Worm (Caenorhabditis elegans): ENCODE measurements around the gene Y50E8A.1.
A peak's percentile ranks its signal among the peaks of the same experiment; 100 is the strongest.

Y50E8A.1 gene

DNA sequence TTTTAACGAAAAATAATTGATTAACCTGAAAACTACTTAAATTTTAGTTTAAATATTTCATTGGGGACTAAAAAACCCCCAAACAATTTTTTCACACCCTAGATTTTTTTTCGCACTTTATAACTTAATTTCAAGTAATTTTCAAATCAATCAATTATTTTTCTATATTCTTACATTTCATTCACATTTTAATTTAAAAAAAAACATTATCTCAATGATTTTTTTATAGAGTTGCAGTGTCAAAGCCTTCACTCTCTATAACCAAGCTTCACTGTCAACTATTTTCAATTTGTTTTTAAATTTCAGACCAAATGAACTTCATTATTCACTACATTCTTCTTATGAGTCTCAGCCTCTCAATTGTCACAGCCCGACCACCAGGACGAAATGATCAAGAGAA is at the start of gene Y50E8A.1:
Gene Y50E8A.1, plus strand, starts transcription at position 301 of the 400 bp plus-strand sequence.
- TF ChIP-seq ama-1 (optimal IDR thresholded peaks at IDR 0.05), result no peak
- TF ChIP-seq unc-39 (tag; optimal IDR thresholded peaks at IDR 0.05), result no peak
- TF ChIP-seq unc-55 (GFP tag; optimal IDR thresholded peaks at IDR 0.05), result no peak
- no peak for TF ChIP-seq alr-1 (tag; optimal IDR thresholded peaks at IDR 0.05)
- no peak for TF ChIP-seq R02D3.7 (tag; optimal IDR thresholded peaks at IDR 0.05)
- no peak for TF ChIP-seq nhr-25 (tag; optimal IDR thresholded peaks at IDR 0.05)
- TF ChIP-seq mab-5 (tag; optimal IDR thresholded peaks at IDR 0.05), result no peak
- no peak for TF ChIP-seq ceh-82 (tag; optimal IDR thresholded peaks at IDR 0.05)
- TF ChIP-seq fos-1 (tag; optimal IDR thresholded peaks at IDR 0.05), result no peak
- TF ChIP-seq aly-2 (tag; optimal IDR thresholded peaks at IDR 0.05), result no peak
- TF ChIP-seq nhr-6 (tag; optimal IDR thresholded peaks at IDR 0.05), result no peak
- TF ChIP-seq sma-3 (GFP tag; optimal IDR thresholded peaks at IDR 0.05), result no peak
- TF ChIP-seq ZK546.5 (tag; optimal IDR thresholded peaks at IDR 0.05), result no peak
- TF ChIP-seq ztf-1 (GFP tag; conservative IDR thresholded peaks at IDR 0.05), result no peak
- TF ChIP-seq sem-4 (tag; optimal IDR thresholded peaks at IDR 0.05), result no peak
- TF ChIP-seq ceh-16 (tag; optimal IDR thresholded peaks at IDR 0.05), result no peak
- no peak for TF ChIP-seq nhr-23 (tag; optimal IDR thresholded peaks at IDR 0.05)
- TF ChIP-seq nhr-12 (tag; optimal IDR thresholded peaks at IDR 0.05), result no peak
- no peak for TF ChIP-seq elt-3 (tag; optimal IDR thresholded peaks at IDR 0.05)

DNA sequence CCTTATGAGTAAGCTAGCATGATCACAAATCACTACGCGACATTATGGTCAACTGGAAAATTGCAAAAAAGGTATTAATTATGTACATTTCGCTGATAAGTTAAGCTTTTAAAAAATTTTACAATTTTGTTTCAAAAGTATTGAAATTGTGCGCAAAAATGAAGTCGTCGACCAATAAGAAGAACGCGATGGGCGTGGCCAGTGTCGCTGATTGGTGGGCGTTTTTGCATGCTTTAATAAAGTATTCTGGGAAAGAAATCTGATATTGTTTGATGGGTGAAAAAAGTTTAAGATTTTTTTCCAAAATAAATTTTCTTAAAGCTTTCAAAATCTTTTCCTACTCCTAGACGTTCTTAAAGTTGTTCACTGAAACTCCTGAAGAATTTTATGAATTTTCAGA is 48.4 kb upstream of the Y50E8A.1 start:
- TF ChIP-seq mbf-1 (tag; optimal IDR thresholded peaks at IDR 0.05) (no peak), ama-1 (optimal IDR thresholded peaks at IDR 0.05) (no peak), lsy-2 (tag; optimal IDR thresholded peaks at IDR 0.05) (no peak), ZK546.5 (tag; optimal IDR thresholded peaks at IDR 0.05) (no peak), ceh-82 (tag; optimal IDR thresholded peaks at IDR 0.05) (no peak), ztf-4 (tag; optimal IDR thresholded peaks at IDR 0.05) (no peak), R02D3.7 (tag; optimal IDR thresholded peaks at IDR 0.05) (no peak), lin-11 (tag; optimal IDR thresholded peaks at IDR 0.05) (no peak), dmd-4 (tag; optimal IDR thresholded peaks at IDR 0.05) (no peak), unc-39 (tag; optimal IDR thresholded peaks at IDR 0.05) (no peak), sem-4 (tag; optimal IDR thresholded peaks at IDR 0.05) (no peak), lin-13 (GFP tag; optimal IDR thresholded peaks at IDR 0.05) (no peak), nhr-129 (tag; optimal IDR thresholded peaks at IDR 0.05) (no peak), egl-27 (tag; optimal IDR thresholded peaks at IDR 0.05) (no peak), ztf-1 (GFP tag; conservative IDR thresholded peaks at IDR 0.05) (no peak), snpc-4 (tag; optimal IDR thresholded peaks at IDR 0.05) (no peak), aly-2 (tag; optimal IDR thresholded peaks at IDR 0.05) (no peak), C34F6.9 (tag; optimal IDR thresholded peaks at IDR 0.05) (no peak), blmp-1 (tag; optimal IDR thresholded peaks at IDR 0.05; ENCODE audit: insufficient read depth) (no peak), zag-1 (tag; optimal IDR thresholded peaks at IDR 0.05) (no peak)

DNA sequence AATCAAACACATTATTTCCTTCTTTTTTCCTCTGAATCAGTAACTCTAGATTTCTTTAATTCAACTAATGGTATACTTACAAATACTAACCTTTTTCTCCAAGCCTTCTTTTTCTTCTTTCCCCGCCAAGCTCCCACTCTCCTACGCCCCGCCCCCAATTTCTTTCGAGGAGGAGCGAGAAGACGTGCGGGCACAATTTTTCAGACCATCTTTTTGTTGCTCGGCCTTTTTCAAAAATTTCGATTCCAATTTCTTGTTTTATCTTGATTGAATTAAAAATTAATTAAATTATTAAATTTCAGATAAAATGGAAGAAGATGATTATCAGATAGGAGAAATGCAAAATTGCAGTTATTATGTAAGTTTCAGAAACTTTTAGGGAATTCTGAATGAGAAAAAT is 46.7 kb upstream of the Y50E8A.1 start, which contains the start of gene C47E8.3:
Gene C47E8.3, plus strand, starts transcription at position 301 of the 400 bp plus-strand sequence.
- TF ChIP-seq lin-13 (GFP tag; optimal IDR thresholded peaks at IDR 0.05) (no peak), nhr-25 (tag; optimal IDR thresholded peaks at IDR 0.05) (no peak)

DNA sequence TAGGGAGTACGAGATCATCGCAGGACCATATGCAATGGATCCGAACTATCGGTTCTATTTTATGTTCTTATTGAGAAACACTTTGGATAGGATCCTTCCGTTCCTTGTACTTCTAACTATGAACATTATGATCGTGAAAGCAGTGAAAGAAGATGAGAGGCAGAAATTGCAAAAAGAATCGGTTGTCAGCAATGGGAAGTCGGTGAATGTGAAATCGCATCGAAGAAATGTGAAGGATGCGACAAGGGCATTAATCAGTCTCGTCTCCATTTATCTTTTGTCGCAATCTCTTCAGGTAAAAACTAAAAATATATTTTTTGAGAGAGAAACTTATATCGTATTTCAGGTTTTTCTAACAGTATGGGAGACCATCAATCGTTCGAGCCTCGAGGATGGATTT is 43.8 kb upstream of the Y50E8A.1 start:
- TF ChIP-seq C34F6.9 (tag; optimal IDR thresholded peaks at IDR 0.05) (peak; percentile 14), nhr-21 (tag; optimal IDR thresholded peaks at IDR 0.05) (no peak)

DNA sequence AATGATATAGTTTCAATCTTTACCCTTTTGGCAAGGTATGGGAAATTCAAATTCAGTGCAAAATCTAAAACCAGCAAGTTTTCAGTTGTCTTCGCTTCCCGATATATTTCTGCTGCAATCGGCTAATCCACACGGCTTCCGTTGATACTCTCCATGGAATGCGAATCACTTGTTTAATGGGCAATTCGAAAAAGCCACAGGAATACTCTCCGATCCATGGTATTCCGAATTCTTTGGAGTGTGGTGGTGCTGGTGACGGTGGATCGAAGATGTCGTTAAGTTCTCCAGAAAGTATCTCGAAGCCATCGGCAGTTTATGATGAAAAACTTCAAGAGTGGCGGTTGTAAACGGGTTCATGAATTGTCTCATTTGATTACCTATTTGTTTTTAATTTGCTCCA is 43.4 kb upstream of the Y50E8A.1 start:
- TF ChIP-seq ama-1 (optimal IDR thresholded peaks at IDR 0.05), result peak; percentile 40
- no peak for TF ChIP-seq elt-1 (tag; optimal IDR thresholded peaks at IDR 0.05)
- TF ChIP-seq mbf-1 (tag; optimal IDR thresholded peaks at IDR 0.05), result no peak
- no peak for TF ChIP-seq lsy-2 (tag; optimal IDR thresholded peaks at IDR 0.05)

DNA sequence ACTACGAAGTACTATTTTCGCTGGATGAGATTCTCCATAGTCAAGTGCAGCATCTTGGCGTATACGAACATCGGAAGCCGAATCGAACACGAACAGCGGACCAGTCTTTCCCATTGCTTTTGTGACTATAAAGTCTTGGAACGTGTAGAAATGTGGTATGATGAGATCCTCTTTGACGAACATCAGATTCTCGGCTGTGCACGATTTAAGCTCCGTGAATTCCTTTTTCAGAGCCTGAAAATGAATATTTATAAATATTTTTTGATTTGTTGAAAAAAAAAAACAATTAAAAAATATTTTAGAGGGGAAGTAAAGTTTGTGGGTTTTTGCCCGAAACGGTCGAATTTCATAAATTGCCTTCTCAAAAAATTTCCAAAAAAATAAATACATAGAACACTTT is 42.8 kb upstream of the Y50E8A.1 start:
- TF ChIP-seq nhr-6 (tag; optimal IDR thresholded peaks at IDR 0.05), result no peak

All from whole organism, L2 larva.